Worm (Caenorhabditis elegans) whole organism, L4/young adult: Measurements from ENCODE around the gene F59A1.12.

ENCODE experiments used
- W03F9.2 ChIP-seq: fragments of 150-350 bp; optimal IDR thresholded peaks from 2 replicates; lab custom pipeline; 2014; ENCODE audit warnings: missing biosample characterization, missing genetic modification characterization
- him-1 ChIP-seq: sonication (generic microtip); optimal IDR thresholded peaks from 2 replicates; lab custom pipeline; 2016; ENCODE audit warnings: missing genotype, missing genetic modification reagents, missing genetic modification characterization, missing compliant biosample characterization

DNA sequence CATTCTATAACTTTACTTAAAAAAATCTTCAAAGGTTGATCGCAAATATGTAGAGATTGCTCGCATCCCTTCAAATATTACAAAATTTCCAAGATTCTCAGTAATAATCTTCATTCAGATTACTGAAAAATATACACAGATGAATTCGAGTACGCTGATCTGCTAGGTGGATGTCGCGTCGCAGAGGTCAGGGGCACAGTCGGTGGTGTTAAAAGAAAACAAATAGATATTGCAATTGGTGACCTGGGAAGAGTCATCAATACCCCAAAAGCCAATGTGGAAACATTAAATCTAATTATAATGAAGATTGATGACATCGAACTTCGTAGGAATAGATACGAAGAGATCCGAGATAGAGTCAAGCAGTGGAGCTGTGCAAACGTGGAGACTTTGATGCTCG lies 39.0 kb downstream of the F59A1.12 start, which contains the start of gene F57G4.10:
- TF ChIP-seq him-1 (tag; lab: Kevin White, UChicago) (no peak), W03F9.2 (tag; lab: Kevin White, UChicago) (no peak)
